Worm (Caenorhabditis elegans) whole organism, midembryonic: ENCODE results near the gene F19B2.6.

ENCODE experiments used
- T22C8.4 ChIP-seq: fragments of 200-800 bp; sonication (Bioruptor generic); IDR thresholded peaks from 2 replicates; pipeline ENCODE4 v1.3.6; 2022; ENCODE audit warnings: missing genetic modification characterization, missing compliant biosample characterization
- cog-1 ChIP-seq: sonication (generic microtip); optimal IDR thresholded peaks from 2 replicates; lab custom pipeline; 2016; ENCODE audit warnings: missing genetic modification characterization, missing compliant biosample characterization
- klf-2 ChIP-seq: fragments of 200-800 bp; sonication (Bioruptor generic); conservative IDR thresholded peaks from 2 replicates; pipeline ENCODE4 v1.3.6; 2022; ENCODE audit warnings: missing genetic modification reagents, missing genetic modification characterization, missing compliant biosample characterization
- med-1 ChIP-seq: sonication (generic microtip); optimal IDR thresholded peaks from 2 replicates; lab custom pipeline; 2017; ENCODE audit warnings: missing genetic modification characterization, mild to moderate bottlenecking, missing compliant biosample characterization, antibody characterized with exemption, missing genetic modification reagents; ENCODE audit not compliant: insufficient read depth
- ref-1 ChIP-seq: fragments of 200-800 bp; sonication (Bioruptor generic); conservative IDR thresholded peaks from 2 replicates; pipeline ENCODE4 v1.3.6; 2022; ENCODE audit warnings: missing genetic modification reagents, missing genetic modification characterization, missing compliant biosample characterization

ce11 chrV:20171941-20172340 lies 13.6 kb downstream of the F19B2.6 start, which contains the start of gene srw-39:
- no peak for TF ChIP-seq med-1
- TF ChIP-seq ref-1 (GFP tag; lab: Robert Waterston, UW): no peak
- no peak for TF ChIP-seq cog-1 (tag; lab: Kevin White, UChicago)
- TF ChIP-seq klf-2 (GFP tag; lab: Robert Waterston, UW): no peak
- TF ChIP-seq T22C8.4: no peak
